Fruit fly (Drosophila melanogaster) Kc167 (cell line): ENCODE measurements around the gene Grx1.

Experiments
- Myc ChIP-seq: fragments of >200 bp; optimal IDR thresholded peaks from 2 replicates; lab custom pipeline; 2017; ENCODE audit warnings: missing external identifiers
- Sin3A ChIP-seq: fragments of >200 bp; optimal IDR thresholded peaks from 2 replicates; lab custom pipeline; 2018; ENCODE audit warnings: missing external identifiers
- h ChIP-seq: fragments of >200 bp; optimal IDR thresholded peaks from 3 replicates; lab custom pipeline; 2018; ENCODE audit warnings: missing external identifiers
- psq ChIP-seq: fragments of >200 bp; optimal IDR thresholded peaks from 2 replicates; lab custom pipeline; 2017; ENCODE audit warnings: missing external identifiers
- ttk ChIP-seq: sonication (Bioruptor generic); optimal IDR thresholded peaks from 2 replicates; lab custom pipeline; 2017; ENCODE audit warnings: missing external identifiers

DNA sequence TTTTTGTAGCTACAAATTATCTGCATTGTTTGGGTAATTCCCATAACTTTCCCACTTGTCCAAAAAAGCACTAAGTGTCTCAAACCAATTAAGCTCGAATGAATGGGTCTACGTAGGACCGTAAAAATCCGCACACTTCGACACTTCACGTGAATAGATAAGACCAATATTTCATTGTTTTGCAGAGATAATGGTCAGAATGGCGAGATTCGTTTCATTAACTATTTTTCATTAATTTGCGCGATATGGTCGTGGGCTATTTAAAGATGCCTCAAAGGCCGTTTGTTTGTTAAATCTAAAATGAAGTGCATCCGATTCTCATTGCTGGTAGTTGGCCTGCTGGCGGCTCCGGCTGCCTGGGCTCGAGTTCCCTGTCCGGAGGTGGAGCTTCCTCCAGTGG, 48.3 kb downstream of the Grx1 start, which contains the start of gene CG6839:
- no peak for TF ChIP-seq h
- no peak for TF ChIP-seq psq (lab: Kevin White, UChicago)
- no peak for TF ChIP-seq Sin3A (lab: Kevin White, UChicago)
- no peak for TF ChIP-seq ttk
- TF ChIP-seq Myc (lab: Kevin White, UChicago) = no peak
